Fruit fly (Drosophila melanogaster) whole organism, embryonic: ENCODE data around the gene CG9795.
A peak's percentile ranks its signal among the peaks of the same experiment; 100 is the strongest.

Experiments
- ATbp ChIP-seq: fragments of 200-800 bp; sonication (Bioruptor generic); optimal IDR thresholded peaks from 2 replicates; lab custom pipeline; 2017; ENCODE audit warnings: missing biosample characterization, mild to moderate bottlenecking, missing genetic modification characterization, missing genetic modification reagents
- Adf1 ChIP-seq: fragments of 200-800 bp; sonication (Bioruptor generic); IDR thresholded peaks from 2 replicates; pipeline ENCODE4 v1.3.6; 2022; ENCODE audit warnings: missing biosample characterization, missing genetic modification characterization
- Atf-2 ChIP-seq: fragments of 200-800 bp; sonication (Bioruptor generic); optimal IDR thresholded peaks from 2 replicates; lab custom pipeline; 2016; ENCODE audit warnings: missing biosample characterization, missing genetic modification characterization
- Atf3 ChIP-seq: fragments of 200-800 bp; sonication (Bioruptor generic); optimal IDR thresholded peaks from 3 replicates; lab custom pipeline; 2016; ENCODE audit warnings: missing biosample characterization, missing genetic modification characterization
- Awh ChIP-seq: fragments of 200-800 bp; sonication (Bioruptor generic); IDR thresholded peaks from 2 replicates; pipeline ENCODE4, ENCODE4 v1.3.6; 2022; ENCODE audit warnings: missing biosample characterization, missing genetic modification characterization
- B-H2 ChIP-seq: fragments of 200-800 bp; sonication (Bioruptor generic); optimal IDR thresholded peaks from 2 replicates; lab custom pipeline; 2018; ENCODE audit warnings: missing biosample characterization, mild to moderate bottlenecking, missing genetic modification characterization
- CG11504 ChIP-seq: fragments of 200-800 bp; sonication (Bioruptor generic); optimal IDR thresholded peaks from 3 replicates; lab custom pipeline; 2019; ENCODE audit warnings: missing biosample characterization, mild to moderate bottlenecking, missing genetic modification characterization, moderate library complexity
- CG13624 ChIP-seq: fragments of 200-800 bp; sonication (Bioruptor generic); optimal IDR thresholded peaks from 2 replicates; lab custom pipeline; 2016; ENCODE audit warnings: missing biosample characterization, missing genetic modification characterization
- CG15269 ChIP-seq: fragments of 200-800 bp; sonication (Bioruptor generic); optimal IDR thresholded peaks from 2 replicates; lab custom pipeline; 2018; ENCODE audit warnings: missing biosample characterization, mild to moderate bottlenecking, missing genetic modification characterization, moderate library complexity
- CG15479 ChIP-seq: fragments of 200-800 bp; sonication (Bioruptor generic); optimal IDR thresholded peaks from 3 replicates; lab custom pipeline; 2019; ENCODE audit warnings: missing biosample characterization, mild to moderate bottlenecking, missing genetic modification characterization, moderate library complexity
- CG1603 ChIP-seq: fragments of 200-800 bp; sonication (Bioruptor generic); optimal IDR thresholded peaks from 2 replicates; lab custom pipeline; 2019; ENCODE audit warnings: missing biosample characterization, mild to moderate bottlenecking, missing genetic modification characterization, moderate library complexity
- CG18764 ChIP-seq: fragments of 200-800 bp; sonication (Bioruptor generic); optimal IDR thresholded peaks from 3 replicates; lab custom pipeline; 2016; ENCODE audit warnings: missing biosample characterization, missing genetic modification characterization
- CG2199 ChIP-seq: fragments of 200-800 bp; sonication (Bioruptor generic); IDR thresholded peaks from 3 replicates; pipeline ENCODE4 v1.3.6; 2022; ENCODE audit warnings: missing biosample characterization, missing genetic modification characterization
- CG2889 ChIP-seq: fragments of 200-800 bp; sonication (Bioruptor generic); IDR thresholded peaks from 3 replicates; pipeline ENCODE4 v1.3.6; 2022; ENCODE audit warnings: missing biosample characterization, missing genetic modification characterization
- CG30403 ChIP-seq: fragments of 200-800 bp; sonication (Bioruptor generic); optimal IDR thresholded peaks from 3 replicates; lab custom pipeline; 2016; ENCODE audit warnings: missing biosample characterization, missing genetic modification characterization
- CG43689 ChIP-seq: fragments of 200-800 bp; sonication (Bioruptor generic); IDR thresholded peaks from 2 replicates; pipeline ENCODE4 v1.3.6; 2022; ENCODE audit warnings: missing biosample characterization, missing genetic modification characterization
- CG4730 ChIP-seq: fragments of 200-800 bp; sonication (Bioruptor generic); IDR thresholded peaks from 2 replicates; pipeline ENCODE4 v1.3.6; 2022; ENCODE audit warnings: missing biosample characterization, missing genetic modification characterization
- CG6791 ChIP-seq: fragments of 200-800 bp; sonication (Bioruptor generic); IDR thresholded peaks from 3 replicates; pipeline ENCODE4 v1.3.6; 2022; ENCODE audit warnings: missing biosample characterization, missing genetic modification characterization; ENCODE audit not compliant: partially characterized antibody
- CG8290 ChIP-seq, 3 experiments: fragments of 200-800 bp; sonication (Bioruptor generic); optimal IDR thresholded peaks; 2 replicates each; lab custom pipeline; 2016 to 2019; ENCODE audit warnings: missing biosample characterization in 3 of 3, missing genetic modification characterization in 3 of 3, mild to moderate bottlenecking in 2 of 3, moderate library complexity in 1 of 3
- CHES-1-like ChIP-seq: fragments of 200-800 bp; sonication (Bioruptor generic); optimal IDR thresholded peaks from 2 replicates; lab custom pipeline; 2016; ENCODE audit warnings: missing biosample characterization, missing genetic modification characterization
- Camta ChIP-seq: fragments of 200-800 bp; sonication (Bioruptor generic); optimal IDR thresholded peaks from 2 replicates; lab custom pipeline; 2016; ENCODE audit warnings: missing biosample characterization, missing genetic modification characterization
- Dref ChIP-seq: fragments of 200-800 bp; sonication (Bioruptor generic); IDR thresholded peaks from 2 replicates; pipeline ENCODE4 v1.3.6; 2022; ENCODE audit warnings: missing biosample characterization, missing genetic modification characterization
- E2f2 ChIP-seq: fragments of 200-800 bp; sonication (Bioruptor generic); IDR thresholded peaks from 2 replicates; pipeline ENCODE4 v1.3.6; 2022; ENCODE audit warnings: missing biosample characterization, missing genetic modification characterization
- Sin3A ChIP-seq: fragments of >200 bp; optimal IDR thresholded peaks from 2 replicates; lab custom pipeline; 2018
- Sox102F ChIP-seq: fragments of 200-800 bp; sonication (Bioruptor generic); optimal IDR thresholded peaks from 2 replicates; lab custom pipeline; 2018; ENCODE audit warnings: missing biosample characterization, mild to moderate bottlenecking, missing genetic modification characterization, moderate library complexity
- cas ChIP-seq: fragments of 200-800 bp; sonication (Bioruptor generic); IDR thresholded peaks from 2 replicates; pipeline ENCODE4 v1.3.6; 2022; ENCODE audit warnings: missing biosample characterization, missing genetic modification characterization
- da ChIP-seq: fragments of 200-800 bp; sonication (Bioruptor generic); optimal IDR thresholded peaks from 2 replicates; lab custom pipeline; 2016; ENCODE audit warnings: missing biosample characterization, missing genetic modification characterization
- danr ChIP-seq: fragments of 200-800 bp; sonication (Bioruptor generic); IDR thresholded peaks from 2 replicates; pipeline ENCODE4 v1.3.6; 2022; ENCODE audit warnings: missing biosample characterization, missing genetic modification characterization
- dati ChIP-seq: fragments of 200-800 bp; sonication (Bioruptor generic); IDR thresholded peaks from 2 replicates; pipeline ENCODE4 v1.3.6; 2022; ENCODE audit warnings: missing biosample characterization, missing genetic modification characterization
- dysf ChIP-seq: fragments of 200-800 bp; sonication (Bioruptor generic); IDR thresholded peaks from 3 replicates; pipeline ENCODE4 v1.3.6; 2022; ENCODE audit warnings: missing biosample characterization, missing genetic modification characterization
- fru ChIP-seq: fragments of >200 bp; optimal IDR thresholded peaks from 2 replicates; lab custom pipeline; 2017
- fu2 ChIP-seq: fragments of 200-800 bp; sonication (Bioruptor generic); optimal IDR thresholded peaks from 2 replicates; lab custom pipeline; 2016; ENCODE audit warnings: missing biosample characterization, missing genetic modification characterization
- h ChIP-seq: fragments of >200 bp; optimal IDR thresholded peaks from 2 replicates; lab custom pipeline; 2017
- hbn ChIP-seq: fragments of 200-800 bp; sonication (Bioruptor generic); IDR thresholded peaks from 2 replicates; pipeline ENCODE4 v1.3.6; 2022; ENCODE audit warnings: missing biosample characterization, missing genetic modification characterization; ENCODE audit not compliant: partially characterized antibody
- hth ChIP-seq: fragments of >200 bp; optimal IDR thresholded peaks from 2 replicates; lab custom pipeline; 2017; ENCODE audit warnings: inconsistent platforms
- jigr1 ChIP-seq: fragments of 200-800 bp; sonication (Bioruptor generic); IDR thresholded peaks from 3 replicates; pipeline ENCODE4 v1.3.6; 2022; ENCODE audit warnings: missing biosample characterization, missing genetic modification characterization
- jumu ChIP-seq: fragments of 200-800 bp; sonication (Bioruptor generic); optimal IDR thresholded peaks from 3 replicates; lab custom pipeline; 2016; ENCODE audit warnings: missing biosample characterization, missing genetic modification characterization
- nerfin-1 ChIP-seq: fragments of 200-800 bp; sonication (Bioruptor generic); optimal IDR thresholded peaks from 3 replicates; lab custom pipeline; 2019; ENCODE audit warnings: missing biosample characterization, mild to moderate bottlenecking, missing genetic modification characterization, moderate library complexity
- peb ChIP-seq: fragments of 200-800 bp; sonication (Bioruptor generic); IDR thresholded peaks from 2 replicates; pipeline ENCODE4 v1.3.6; 2022; ENCODE audit warnings: missing biosample characterization, missing genetic modification characterization
- pho ChIP-seq: fragments of 200-800 bp; sonication (Bioruptor generic); optimal IDR thresholded peaks from 2 replicates; lab custom pipeline; 2016; ENCODE audit warnings: missing biosample characterization, missing genetic modification characterization
- run ChIP-seq: fragments of 200-800 bp; sonication (Bioruptor generic); optimal IDR thresholded peaks from 3 replicates; lab custom pipeline; 2018; ENCODE audit warnings: missing biosample characterization, mild to moderate bottlenecking, missing genetic modification characterization
- shn ChIP-seq: fragments of 200-800 bp; sonication (Bioruptor generic); optimal IDR thresholded peaks from 3 replicates; lab custom pipeline; 2016; ENCODE audit warnings: missing biosample characterization, missing genetic modification characterization
- sqz ChIP-seq: fragments of 200-800 bp; sonication (Bioruptor generic); optimal IDR thresholded peaks from 3 replicates; lab custom pipeline; 2018; ENCODE audit warnings: missing biosample characterization, mild to moderate bottlenecking, missing genetic modification characterization

Gene CG9795

dm6 chr3R:4360668-4361110, 41.2 kb downstream of the CG9795 start (continued):
- TF ChIP-seq hth (lab: Kevin White, UChicago) (no peak), CG15269 (tag; lab: Kevin White, UChicago) (no peak), dati (GFP tag; lab: Robert Waterston, UW) (no peak), Camta (GFP tag; lab: Kevin White, UChicago) (no peak), CG15479 (GFP tag; lab: Kevin White, UChicago) (no peak), fu2 (no peak), Atf3 (GFP tag; lab: Kevin White, UChicago) (no peak), CG8290 (GFP tag; optimal IDR thresholded peaks at IDR 0.05; lab: Kevin White, UChicago) (no peak), CG8290 (tag; optimal IDR thresholded peaks at IDR 0.05; lab: Kevin White, UChicago) (peak in 1 of 2 experiments; percentile 40), dysf (GFP tag; lab: Robert Waterston, UW) (no peak), danr (GFP tag; lab: Robert Waterston, UW) (no peak), run (tag; lab: Kevin White, UChicago) (no peak), cas (GFP tag; lab: Robert Waterston, UW) (no peak), CG11504 (no peak), CG6791 (GFP tag; lab: Robert Waterston, UW) (no peak), pho (GFP tag; lab: Kevin White, UChicago) (no peak), CG13624 (GFP tag; lab: Kevin White, UChicago) (no peak), ATbp (no peak), Atf-2 (no peak), jigr1 (GFP tag; lab: Robert Waterston, UW) (no peak), CG30403 (GFP tag; lab: Kevin White, UChicago) (no peak), E2f2 (GFP tag; lab: Robert Waterston, UW) (no peak), hbn (GFP tag; lab: Robert Waterston, UW) (no peak), da (GFP tag; lab: Kevin White, UChicago) (no peak), CG1603 (tag; lab: Kevin White, UChicago) (no peak), Sox102F (GFP tag; lab: Kevin White, UChicago) (no peak), CG2889 (GFP tag; lab: Robert Waterston, UW) (no peak), fru (lab: Kevin White, UChicago) (no peak), nerfin-1 (no peak), CG43689 (GFP tag; lab: Robert Waterston, UW) (no peak), shn (GFP tag; lab: Kevin White, UChicago) (no peak), Sin3A (lab: Kevin White, UChicago) (no peak), Dref (GFP tag; lab: Robert Waterston, UW) (no peak), B-H2 (GFP tag; lab: Kevin White, UChicago) (no peak), CHES-1-like (GFP tag; lab: Kevin White, UChicago) (no peak), peb (GFP tag; lab: Robert Waterston, UW) (no peak), h (lab: Kevin White, UChicago) (no peak), jumu (no peak), Adf1 (peak; percentile 61; the same call in 1 of the 2 replicates)

dm6 chr3R:4362010-4362409, 42.5 kb downstream of the CG9795 start:
- TF ChIP-seq sqz (GFP tag; lab: Kevin White, UChicago): no peak
- TF ChIP-seq CG18764: no peak
- no peak for TF ChIP-seq Awh (GFP tag; lab: Robert Waterston, UW)
- TF ChIP-seq CG2199: no peak
- TF ChIP-seq CG4730: no peak
